Fruit fly (Drosophila melanogaster) whole organism, prepupa: ENCODE measurements around the gene qtc.

Source experiments
- CG10631 ChIP-seq: fragments of 200-800 bp; sonication (Bioruptor generic); optimal IDR thresholded peaks from 2 replicates; lab custom pipeline; 2016; ENCODE audit warnings: missing biosample characterization, missing genetic modification characterization
- CG11902 ChIP-seq: fragments of 200-800 bp; sonication (Bioruptor generic); optimal IDR thresholded peaks from 3 replicates; lab custom pipeline; 2016; ENCODE audit warnings: missing biosample characterization, missing genetic modification characterization
- CG15336 ChIP-seq: fragments of 200-800 bp; sonication (Bioruptor generic); IDR thresholded peaks from 2 replicates; pipeline ENCODE4 v1.3.6; 2022; ENCODE audit warnings: missing biosample characterization, missing genetic modification characterization
- CG16779 ChIP-seq: fragments of 200-800 bp; sonication (Bioruptor generic); optimal IDR thresholded peaks from 3 replicates; lab custom pipeline; 2017; ENCODE audit warnings: missing biosample characterization, mild to moderate bottlenecking, missing genetic modification characterization
- CG3032 ChIP-seq: fragments of 200-800 bp; optimal IDR thresholded peaks from 2 replicates; lab custom pipeline; 2019; ENCODE audit warnings: missing biosample characterization, mild to moderate bottlenecking, missing genetic modification characterization, moderate library complexity
- CG31627 ChIP-seq: fragments of 200-800 bp; sonication (Bioruptor generic); optimal IDR thresholded peaks from 3 replicates; lab custom pipeline; 2016; ENCODE audit warnings: missing biosample characterization, missing genetic modification characterization
- CG32006 ChIP-seq: fragments of 200-800 bp; sonication (Bioruptor generic); optimal IDR thresholded peaks from 3 replicates; lab custom pipeline; 2017; ENCODE audit warnings: missing biosample characterization, mild to moderate bottlenecking, missing genetic modification characterization
- CG3919 ChIP-seq: fragments of 200-800 bp; sonication (Bioruptor generic); optimal IDR thresholded peaks from 3 replicates; lab custom pipeline; 2016; ENCODE audit warnings: missing biosample characterization, missing genetic modification characterization
- CG4318 ChIP-seq: fragments of 200-800 bp; sonication (Bioruptor generic); optimal IDR thresholded peaks from 3 replicates; lab custom pipeline; 2017; ENCODE audit warnings: missing biosample characterization, mild to moderate bottlenecking, missing genetic modification characterization
- CG6163 ChIP-seq: fragments of 200-800 bp; sonication (Bioruptor generic); IDR thresholded peaks from 3 replicates; pipeline ENCODE4 v1.3.6; 2022; ENCODE audit warnings: missing biosample characterization, missing genetic modification characterization
- CG6276 ChIP-seq: fragments of 200-800 bp; sonication (Bioruptor generic); optimal IDR thresholded peaks from 2 replicates; lab custom pipeline; 2017; ENCODE audit warnings: missing biosample characterization, mild to moderate bottlenecking, missing genetic modification characterization
- CG6808 ChIP-seq: fragments of 200-800 bp; sonication (Bioruptor generic); optimal IDR thresholded peaks from 3 replicates; lab custom pipeline; 2017; ENCODE audit warnings: missing biosample characterization, missing genetic modification characterization, mild to moderate bottlenecking, moderate library complexity, missing genetic modification reagents
- CG6854 ChIP-seq: fragments of 200-800 bp; sonication (Bioruptor generic); optimal IDR thresholded peaks from 2 replicates; lab custom pipeline; 2017; ENCODE audit warnings: missing biosample characterization, mild to moderate bottlenecking, missing genetic modification characterization
- CG8119 ChIP-seq: fragments of 200-800 bp; sonication (Bioruptor generic); IDR thresholded peaks from 3 replicates; pipeline ENCODE4 v1.3.6; 2022; ENCODE audit warnings: missing biosample characterization, missing genetic modification characterization
- CG8319 ChIP-seq: fragments of 200-800 bp; sonication (Bioruptor generic); optimal IDR thresholded peaks from 3 replicates; lab custom pipeline; 2016; ENCODE audit warnings: missing biosample characterization, missing genetic modification characterization
- CG9139 ChIP-seq: fragments of 200-800 bp; sonication (Bioruptor generic); optimal IDR thresholded peaks from 3 replicates; lab custom pipeline; 2017; ENCODE audit warnings: missing biosample characterization, mild to moderate bottlenecking, missing genetic modification characterization
- Eip78C ChIP-seq: fragments of 200-800 bp; sonication (Bioruptor generic); peaks from one replicate; lab custom pipeline; 2016; ENCODE audit warnings: missing biosample characterization, missing genetic modification characterization
- Eip93F ChIP-seq: fragments of 200-800 bp; sonication (Bioruptor generic); optimal IDR thresholded peaks from 2 replicates; lab custom pipeline; 2016; ENCODE audit warnings: missing biosample characterization, mild to moderate bottlenecking, missing genetic modification characterization
- Ets96B ChIP-seq: fragments of 200-800 bp; optimal IDR thresholded peaks from 2 replicates; lab custom pipeline; 2019; ENCODE audit warnings: missing biosample characterization, mild to moderate bottlenecking, missing genetic modification characterization, moderate library complexity
- Gug ChIP-seq: fragments of 200-800 bp; sonication (Bioruptor generic); IDR thresholded peaks from 2 replicates; pipeline ENCODE4 v1.3.6; 2022; ENCODE audit warnings: missing biosample characterization, missing genetic modification characterization
- Lpt ChIP-seq: fragments of 200-800 bp; sonication (Bioruptor generic); optimal IDR thresholded peaks from 3 replicates; lab custom pipeline; 2016; ENCODE audit warnings: missing biosample characterization, missing genetic modification characterization
- OdsH ChIP-seq: fragments of 200-800 bp; sonication (Bioruptor generic); optimal IDR thresholded peaks from 3 replicates; lab custom pipeline; 2016; ENCODE audit warnings: missing biosample characterization, missing genetic modification characterization
- Smox ChIP-seq: fragments of 200-800 bp; sonication (Bioruptor generic); optimal IDR thresholded peaks from 3 replicates; lab custom pipeline; 2016; ENCODE audit warnings: missing biosample characterization, missing genetic modification characterization
- Sox102F ChIP-seq: fragments of 200-800 bp; sonication (Bioruptor generic); optimal IDR thresholded peaks from 2 replicates; lab custom pipeline; 2016; ENCODE audit warnings: missing biosample characterization, mild to moderate bottlenecking, missing genetic modification characterization
- Sox14 ChIP-seq: fragments of 200-800 bp; sonication (Bioruptor generic); optimal IDR thresholded peaks from 3 replicates; lab custom pipeline; 2016; ENCODE audit warnings: missing biosample characterization, missing genetic modification characterization
- Sox15 ChIP-seq: fragments of 200-800 bp; sonication (Bioruptor generic); optimal IDR thresholded peaks from 3 replicates; lab custom pipeline; 2016; ENCODE audit warnings: missing biosample characterization, missing genetic modification characterization
- achi ChIP-seq: fragments of 200-800 bp; sonication (Bioruptor generic); optimal IDR thresholded peaks from 3 replicates; lab custom pipeline; 2016; ENCODE audit warnings: missing biosample characterization, missing genetic modification characterization
- acj6 ChIP-seq: fragments of 200-800 bp; sonication (Bioruptor generic); optimal IDR thresholded peaks from 3 replicates; lab custom pipeline; 2016; ENCODE audit warnings: missing biosample characterization, missing genetic modification characterization
- cyc ChIP-seq: fragments of 200-800 bp; sonication (Bioruptor generic); optimal IDR thresholded peaks from 3 replicates; lab custom pipeline; 2016; ENCODE audit warnings: missing biosample characterization, missing genetic modification characterization
- eg ChIP-seq: fragments of 200-800 bp; sonication (Bioruptor generic); IDR thresholded peaks from 3 replicates; pipeline ENCODE4 v1.3.6; 2022; ENCODE audit warnings: missing biosample characterization, missing genetic modification characterization
- fkh ChIP-seq: fragments of 200-800 bp; sonication (Bioruptor generic); optimal IDR thresholded peaks from 3 replicates; lab custom pipeline; 2017; ENCODE audit warnings: missing biosample characterization, mild to moderate bottlenecking, missing genetic modification characterization, moderate library complexity
- lz ChIP-seq: fragments of 200-800 bp; sonication (Bioruptor generic); optimal IDR thresholded peaks from 3 replicates; lab custom pipeline; 2016; ENCODE audit warnings: missing biosample characterization, missing genetic modification characterization
- pdm3 ChIP-seq: fragments of 200-800 bp; sonication (Bioruptor generic); optimal IDR thresholded peaks from 3 replicates; lab custom pipeline; 2016; ENCODE audit warnings: missing biosample characterization, missing genetic modification characterization
- salr ChIP-seq, 2 experiments: fragments of 200-800 bp; sonication (Bioruptor generic); optimal IDR thresholded peaks; 3 replicates each; lab custom pipeline; 2016 to 2018; ENCODE audit warnings: missing biosample characterization in 2 of 2, missing genetic modification characterization in 2 of 2, mild to moderate bottlenecking in 1 of 2
- ss ChIP-seq, 2 experiments: fragments of 200-800 bp; sonication (Bioruptor generic); optimal IDR thresholded peaks; 2 replicates in 1 of 2; 3 replicates in 1 of 2; lab custom pipeline; 2017 to 2018; ENCODE audit warnings: mild to moderate bottlenecking in 2 of 2, missing biosample characterization in 2 of 2, missing genetic modification characterization in 2 of 2, moderate library complexity in 1 of 2
- svp ChIP-seq: fragments of 200-800 bp; sonication (Bioruptor generic); peaks from one replicate; lab custom pipeline; 2016; ENCODE audit warnings: missing biosample characterization, missing genetic modification characterization
- topi ChIP-seq: fragments of 200-800 bp; sonication (Bioruptor generic); optimal IDR thresholded peaks from 3 replicates; lab custom pipeline; 2016; ENCODE audit warnings: missing biosample characterization, missing genetic modification characterization

qtc gene

DNA sequence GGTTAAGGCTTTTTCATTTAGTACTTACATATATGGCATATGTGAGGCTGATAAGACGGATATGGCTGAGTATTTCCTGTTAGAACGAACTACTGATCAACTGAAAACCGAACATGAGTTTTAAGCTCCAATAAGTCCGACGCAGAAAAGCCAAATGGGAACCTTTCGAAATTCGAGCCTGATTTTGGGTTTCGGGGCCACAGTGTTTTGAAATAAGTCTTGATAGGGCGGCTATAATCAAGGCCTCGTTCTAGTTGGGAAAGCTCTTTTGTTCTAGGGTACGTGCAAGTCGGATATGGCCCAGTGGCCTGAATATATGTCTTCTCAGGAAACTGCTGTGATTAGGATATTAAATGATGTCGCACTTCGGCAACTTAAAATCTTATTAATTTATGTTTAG is 32.5 kb upstream of the qtc start, which contains the start of gene vkg:
vkg (minus strand) TSS at position 101 of the 400 bp plus-strand sequence.
- no peak for TF ChIP-seq CG15336 (GFP tag; lab: Robert Waterston, UW)
- no peak for TF ChIP-seq CG6163 (GFP tag; lab: Robert Waterston, UW)
- no peak for TF ChIP-seq Gug (GFP tag; lab: Robert Waterston, UW)
- no peak for TF ChIP-seq CG3032 (tag; lab: Kevin White, UChicago)
- TF ChIP-seq CG3919, result no peak
- TF ChIP-seq lz (GFP tag; lab: Kevin White, UChicago), result no peak
- no peak for TF ChIP-seq fkh
- no peak for TF ChIP-seq CG6808 (GFP tag; lab: Kevin White, UChicago)
- TF ChIP-seq cyc (GFP tag; lab: Kevin White, UChicago), result no peak
- TF ChIP-seq CG11902 (GFP tag; lab: Kevin White, UChicago), result no peak
- TF ChIP-seq OdsH (GFP tag; lab: Kevin White, UChicago), result no peak
- TF ChIP-seq CG10631 (GFP tag; lab: Kevin White, UChicago), result no peak
- TF ChIP-seq Sox14 (GFP tag; lab: Kevin White, UChicago), result no peak
- no peak for TF ChIP-seq CG6854 (GFP tag; lab: Kevin White, UChicago)
- TF ChIP-seq CG4318 (GFP tag; lab: Kevin White, UChicago), result no peak
- TF ChIP-seq, all 60 proteins: peak for 0

DNA sequence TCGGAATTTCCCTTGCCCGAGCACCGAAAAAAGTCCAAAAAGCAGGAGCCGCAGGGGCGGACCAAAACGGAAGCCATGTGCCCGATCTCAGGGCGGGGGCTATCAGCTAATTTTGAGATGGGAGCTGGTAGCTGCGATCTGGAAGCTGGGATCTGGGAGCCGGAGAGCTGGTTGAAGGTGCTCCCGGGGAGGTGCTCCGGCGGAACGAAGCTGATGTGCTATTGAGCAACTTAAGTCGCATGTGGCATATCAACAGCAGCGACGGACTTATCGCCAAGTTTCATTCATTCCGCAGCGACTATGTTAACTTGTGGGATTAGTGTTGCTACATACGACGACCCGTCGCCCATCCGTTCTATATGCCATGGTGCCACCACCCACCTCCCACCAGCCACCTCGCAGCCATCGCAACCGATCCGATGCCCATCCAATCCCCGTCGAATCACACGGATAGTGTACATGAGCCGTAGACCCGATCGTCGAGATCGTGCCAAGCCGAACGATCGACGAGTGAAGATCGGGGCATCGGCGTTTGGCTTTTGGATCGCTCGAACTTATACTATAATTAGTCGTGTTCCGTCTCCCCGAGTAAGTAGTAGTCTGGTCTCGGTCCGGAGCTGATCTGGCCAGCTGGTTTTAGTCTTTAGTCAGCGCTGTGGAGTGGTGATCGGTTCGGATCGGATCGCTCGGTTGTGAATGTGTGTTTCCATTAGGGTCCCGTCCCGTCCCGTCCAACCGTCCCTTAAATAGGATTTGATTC is 31.4 kb upstream of the qtc start, which contains the start of gene Col4a1:
Col4a1 (plus strand) TSS at position 561 of the 760 bp plus-strand sequence.
- TF ChIP-seq salr (GFP tag; optimal IDR thresholded peaks at IDR 0.05; lab: Kevin White, UChicago), result no peak
- no peak for TF ChIP-seq Lpt (GFP tag; lab: Kevin White, UChicago)
- TF ChIP-seq CG6163 (GFP tag; lab: Robert Waterston, UW), result 0 out of 3 replicates have a peak, but pooled peaks have one; percentile 22
- TF ChIP-seq Smox (GFP tag; lab: Kevin White, UChicago), result no peak
- TF ChIP-seq CG31627 (GFP tag; lab: Kevin White, UChicago), result no peak
- TF ChIP-seq Eip78C (GFP tag; lab: Kevin White, UChicago), result peak; percentile 15
- 0 out of 3 replicates have a peak, but pooled peaks have one; percentile 12 for TF ChIP-seq eg (GFP tag; lab: Robert Waterston, UW)
- no peak for TF ChIP-seq CG4318 (GFP tag; lab: Kevin White, UChicago)
- TF ChIP-seq svp (GFP tag; lab: Kevin White, UChicago), result peak; percentile 73

DNA sequence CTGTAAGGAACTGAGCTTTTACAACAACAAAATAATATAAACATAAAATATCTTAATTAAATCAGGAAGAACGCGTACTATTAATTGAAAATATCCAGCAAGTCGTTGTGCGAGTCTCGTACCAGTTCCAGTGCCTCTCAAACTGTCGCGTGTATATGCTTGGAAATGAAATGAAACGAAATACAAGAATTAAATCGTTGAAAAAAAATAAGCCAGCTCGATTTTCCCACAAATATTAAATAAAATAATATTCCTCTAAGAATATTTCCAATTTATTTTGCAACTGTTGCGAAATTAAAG is 30.9 kb upstream of the qtc start:
- TF ChIP-seq topi (GFP tag; lab: Kevin White, UChicago) (no peak), ss (GFP tag; optimal IDR thresholded peaks at IDR 0.05; lab: Kevin White, UChicago) (no peak), lz (GFP tag; lab: Kevin White, UChicago) (no peak), Sox15 (no peak), acj6 (GFP tag; lab: Kevin White, UChicago) (no peak), CG8119 (GFP tag; lab: Robert Waterston, UW) (no peak), CG8319 (no peak), achi (GFP tag; lab: Kevin White, UChicago) (no peak)

DNA sequence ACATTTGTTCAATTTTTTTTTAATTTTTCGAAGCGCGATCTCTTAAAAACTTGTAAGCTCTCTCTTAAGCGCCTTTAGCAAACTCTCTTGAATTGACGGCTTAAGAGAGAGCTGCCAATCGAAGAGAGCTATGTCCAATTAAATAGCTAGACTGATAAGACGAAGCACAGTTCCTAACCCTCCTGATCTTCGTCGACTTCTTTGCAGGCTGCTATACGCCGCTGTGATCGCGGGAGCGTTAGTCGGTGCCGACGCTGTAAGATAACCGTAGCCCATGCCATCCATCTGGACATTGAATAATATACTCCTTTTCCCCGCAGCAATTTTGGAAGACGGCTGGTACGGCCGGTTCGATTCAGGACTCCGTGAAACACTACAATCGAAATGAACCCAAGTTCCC is 30.1 kb upstream of the qtc start:
- TF ChIP-seq svp (GFP tag; lab: Kevin White, UChicago), result peak; percentile 99
- TF ChIP-seq CG6163 (GFP tag; lab: Robert Waterston, UW), result no peak
- TF ChIP-seq, all 60 proteins: peak for 1

DNA sequence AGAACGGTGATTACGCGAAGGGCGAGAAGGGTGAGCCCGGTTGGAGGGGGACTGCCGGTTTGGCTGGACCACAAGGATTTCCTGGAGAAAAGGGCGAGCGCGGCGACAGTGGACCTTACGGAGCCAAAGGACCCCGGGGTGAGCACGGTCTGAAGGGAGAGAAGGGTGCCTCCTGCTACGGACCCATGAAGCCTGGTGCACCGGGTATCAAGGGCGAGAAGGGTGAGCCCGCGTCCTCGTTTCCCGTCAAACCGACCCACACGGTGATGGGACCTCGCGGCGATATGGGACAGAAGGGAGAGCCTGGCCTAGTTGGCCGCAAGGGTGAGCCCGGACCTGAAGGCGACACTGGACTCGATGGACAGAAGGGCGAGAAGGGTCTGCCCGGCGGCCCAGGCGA is 29.2 kb upstream of the qtc start:
- no peak for TF ChIP-seq Sox102F (GFP tag; lab: Kevin White, UChicago)
- no peak for TF ChIP-seq salr (GFP tag; optimal IDR thresholded peaks at IDR 0.05; lab: Kevin White, UChicago)
- TF ChIP-seq Smox (GFP tag; lab: Kevin White, UChicago), result no peak
- no peak for TF ChIP-seq OdsH (GFP tag; lab: Kevin White, UChicago)
- TF ChIP-seq Sox15, result no peak
- no peak for TF ChIP-seq CG6276 (GFP tag; lab: Kevin White, UChicago)
- TF ChIP-seq Ets96B (tag; lab: Kevin White, UChicago), result no peak
- TF ChIP-seq cyc (GFP tag; lab: Kevin White, UChicago), result no peak
- TF ChIP-seq Eip93F (GFP tag; lab: Kevin White, UChicago), result no peak
- TF ChIP-seq CG16779 (tag; lab: Kevin White, UChicago), result no peak
- TF ChIP-seq CG32006 (GFP tag; lab: Kevin White, UChicago), result no peak
- TF ChIP-seq CG9139, result no peak
- no peak for TF ChIP-seq pdm3 (GFP tag; lab: Kevin White, UChicago)
- no peak for TF ChIP-seq CG3919
